Fruit fly (Drosophila melanogaster) whole organism, embryonic: ENCODE data around the gene unk.

Experiments used
- Antp ChIP-seq: fragments of 200-800 bp; sonication (Bioruptor generic); optimal IDR thresholded peaks from 3 replicates; lab custom pipeline; 2016; ENCODE audit warnings: missing biosample characterization, missing genetic modification characterization
- Awh ChIP-seq: fragments of 200-800 bp; sonication (Bioruptor generic); IDR thresholded peaks from 2 replicates; pipeline ENCODE4, ENCODE4 v1.3.6; 2022; ENCODE audit warnings: missing biosample characterization, missing genetic modification characterization
- B-H2 ChIP-seq: fragments of 200-800 bp; sonication (Bioruptor generic); optimal IDR thresholded peaks from 2 replicates; lab custom pipeline; 2018; ENCODE audit warnings: missing biosample characterization, mild to moderate bottlenecking, missing genetic modification characterization
- Bteb2 ChIP-seq: fragments of 200-800 bp; sonication (Bioruptor generic); optimal IDR thresholded peaks from 2 replicates; lab custom pipeline; 2016; ENCODE audit warnings: missing biosample characterization, missing genetic modification characterization
- CG10267 ChIP-seq: fragments of 200-800 bp; sonication (Bioruptor generic); optimal IDR thresholded peaks from 2 replicates; lab custom pipeline; 2018; ENCODE audit warnings: missing biosample characterization, mild to moderate bottlenecking, missing genetic modification characterization, moderate library complexity
- CG10321 ChIP-seq: fragments of 200-800 bp; sonication (Bioruptor generic); IDR thresholded peaks from 2 replicates; pipeline ENCODE4 v1.3.6; 2022; ENCODE audit warnings: missing biosample characterization, missing genetic modification characterization
- CG14014 ChIP-seq: fragments of 200-800 bp; sonication (Bioruptor generic); IDR thresholded peaks from 2 replicates; pipeline ENCODE4 v1.3.6; 2022; ENCODE audit warnings: missing biosample characterization, missing genetic modification characterization
- CG14710 ChIP-seq: fragments of 200-800 bp; sonication (Bioruptor generic); optimal IDR thresholded peaks from 3 replicates; lab custom pipeline; 2019; ENCODE audit warnings: missing biosample characterization, mild to moderate bottlenecking, missing genetic modification characterization, moderate library complexity
- CG15479 ChIP-seq: fragments of 200-800 bp; sonication (Bioruptor generic); optimal IDR thresholded peaks from 3 replicates; lab custom pipeline; 2019; ENCODE audit warnings: missing biosample characterization, mild to moderate bottlenecking, missing genetic modification characterization, moderate library complexity
- CG17568 ChIP-seq: fragments of 200-800 bp; sonication (Bioruptor generic); optimal IDR thresholded peaks from 2 replicates; lab custom pipeline; 2018; ENCODE audit warnings: missing biosample characterization, mild to moderate bottlenecking, missing genetic modification characterization, moderate library complexity
- CG30403 ChIP-seq: fragments of 200-800 bp; sonication (Bioruptor generic); optimal IDR thresholded peaks from 3 replicates; lab custom pipeline; 2016; ENCODE audit warnings: missing biosample characterization, missing genetic modification characterization
- CG4404 ChIP-seq: fragments of 200-800 bp; sonication (Bioruptor generic); IDR thresholded peaks from 2 replicates; pipeline ENCODE4 v1.3.6; 2022; ENCODE audit warnings: missing biosample characterization, missing genetic modification characterization
- CG4424 ChIP-seq: fragments of 200-800 bp; sonication (Bioruptor generic); optimal IDR thresholded peaks from 3 replicates; lab custom pipeline; 2016; ENCODE audit warnings: missing biosample characterization, missing genetic modification characterization
- CG4730 ChIP-seq: fragments of 200-800 bp; sonication (Bioruptor generic); IDR thresholded peaks from 2 replicates; pipeline ENCODE4 v1.3.6; 2022; ENCODE audit warnings: missing biosample characterization, missing genetic modification characterization
- CG6791 ChIP-seq: fragments of 200-800 bp; sonication (Bioruptor generic); IDR thresholded peaks from 3 replicates; pipeline ENCODE4 v1.3.6; 2022; ENCODE audit warnings: missing biosample characterization, missing genetic modification characterization; ENCODE audit not compliant: partially characterized antibody
- CG6813 ChIP-seq: fragments of 200-800 bp; sonication (Bioruptor generic); optimal IDR thresholded peaks from 2 replicates; lab custom pipeline; 2017; ENCODE audit warnings: missing biosample characterization, missing genetic modification characterization, mild to moderate bottlenecking, moderate library complexity, missing genetic modification reagents
- CG8290 ChIP-seq, 3 experiments: fragments of 200-800 bp; sonication (Bioruptor generic); optimal IDR thresholded peaks; 2 replicates each; lab custom pipeline; 2016 to 2019; ENCODE audit warnings: missing biosample characterization in 3 of 3, missing genetic modification characterization in 3 of 3, mild to moderate bottlenecking in 2 of 3, moderate library complexity in 1 of 3
- CG9932 ChIP-seq: fragments of 200-800 bp; sonication (Bioruptor generic); IDR thresholded peaks from 2 replicates; pipeline ENCODE4 v1.3.6; 2022; ENCODE audit warnings: missing biosample characterization, missing genetic modification characterization
- Camta ChIP-seq: fragments of 200-800 bp; sonication (Bioruptor generic); optimal IDR thresholded peaks from 2 replicates; lab custom pipeline; 2016; ENCODE audit warnings: missing biosample characterization, missing genetic modification characterization
- Dll ChIP-seq: fragments of 200-800 bp; sonication (Bioruptor generic); IDR thresholded peaks from 4 replicates; pipeline ENCODE4 v1.3.6; 2022; ENCODE audit warnings: missing biosample characterization, missing genetic modification characterization; ENCODE audit not compliant: partially characterized antibody
- HLH4C ChIP-seq: fragments of 200-800 bp; sonication (Bioruptor generic); IDR thresholded peaks from 3 replicates; pipeline ENCODE4 v1.3.6; 2022; ENCODE audit warnings: missing biosample characterization, missing genetic modification characterization; ENCODE audit not compliant: partially characterized antibody
- Hr51 ChIP-seq, 2 experiments: fragments of 200-800 bp; sonication (Bioruptor generic); optimal IDR thresholded peaks; 2 replicates in 1 of 2; 3 replicates in 1 of 2; lab custom pipeline; 2016 to 2018; ENCODE audit warnings: missing biosample characterization in 2 of 2, missing genetic modification characterization in 2 of 2, mild to moderate bottlenecking in 1 of 2, moderate library complexity in 1 of 2
- Max ChIP-seq: fragments of 200-800 bp; sonication (Bioruptor generic); optimal IDR thresholded peaks from 2 replicates; lab custom pipeline; 2016; ENCODE audit warnings: missing biosample characterization, mild to moderate bottlenecking, missing genetic modification characterization
- NC2α ChIP-seq: fragments of 200-800 bp; sonication (Bioruptor generic); optimal IDR thresholded peaks from 2 replicates; lab custom pipeline; 2016; ENCODE audit warnings: missing biosample characterization, missing genetic modification characterization
- Nf-YA ChIP-seq: fragments of 200-800 bp; sonication (Bioruptor generic); IDR thresholded peaks from 2 replicates; pipeline ENCODE4 v1.3.6; 2022; ENCODE audit warnings: missing biosample characterization, missing genetic modification characterization
- Nf-YB ChIP-seq: fragments of 200-800 bp; sonication (Bioruptor generic); optimal IDR thresholded peaks from 3 replicates; lab custom pipeline; 2019; ENCODE audit warnings: missing biosample characterization, mild to moderate bottlenecking, missing genetic modification characterization, moderate library complexity
- Nf-YC ChIP-seq: fragments of 200-800 bp; optimal IDR thresholded peaks from 3 replicates; lab custom pipeline; 2019; ENCODE audit warnings: missing biosample characterization, mild to moderate bottlenecking, missing genetic modification characterization, moderate library complexity
- Optix ChIP-seq: fragments of 200-800 bp; sonication (Bioruptor generic); IDR thresholded peaks from 3 replicates; pipeline ENCODE4 v1.3.6; 2022; ENCODE audit warnings: missing biosample characterization, missing genetic modification characterization
- Rfx ChIP-seq: fragments of 200-800 bp; sonication (Bioruptor generic); IDR thresholded peaks from 2 replicates; pipeline ENCODE4 v1.3.6; 2022; ENCODE audit warnings: missing biosample characterization, missing genetic modification characterization
- Scr ChIP-seq: fragments of 200-800 bp; sonication (Bioruptor generic); IDR thresholded peaks from 2 replicates; pipeline ENCODE4 v1.3.6; 2022; ENCODE audit warnings: missing biosample characterization, missing genetic modification characterization; ENCODE audit not compliant: partially characterized antibody
- Usf ChIP-seq: fragments of 200-800 bp; sonication (Bioruptor generic); optimal IDR thresholded peaks from 2 replicates; lab custom pipeline; 2017; ENCODE audit warnings: missing genotype, missing biosample characterization, missing genetic modification characterization
- Xrp1 ChIP-seq: fragments of 200-800 bp; sonication (Bioruptor generic); IDR thresholded peaks from 2 replicates; pipeline ENCODE4 v1.3.6; 2022; ENCODE audit warnings: missing biosample characterization, missing genetic modification characterization
- dan ChIP-seq: fragments of 200-800 bp; sonication (Bioruptor generic); IDR thresholded peaks from 2 replicates; pipeline ENCODE4 v1.3.6; 2022; ENCODE audit warnings: missing biosample characterization, missing genetic modification characterization
- dmrt11E ChIP-seq: fragments of 200-800 bp; sonication (Bioruptor generic); optimal IDR thresholded peaks from 3 replicates; lab custom pipeline; 2018; ENCODE audit warnings: missing biosample characterization, mild to moderate bottlenecking, missing genetic modification characterization, moderate library complexity
- dysf ChIP-seq: fragments of 200-800 bp; sonication (Bioruptor generic); IDR thresholded peaks from 3 replicates; pipeline ENCODE4 v1.3.6; 2022; ENCODE audit warnings: missing biosample characterization, missing genetic modification characterization
- ewg ChIP-seq: fragments of 200-800 bp; sonication (Bioruptor generic); optimal IDR thresholded peaks from 3 replicates; lab custom pipeline; 2017; ENCODE audit warnings: mild to moderate bottlenecking, missing biosample characterization, missing genetic modification reagents, missing genetic modification characterization
- gem ChIP-seq: fragments of 200-800 bp; sonication (Bioruptor generic); optimal IDR thresholded peaks from 2 replicates; lab custom pipeline; 2019; ENCODE audit warnings: missing biosample characterization, mild to moderate bottlenecking, missing genetic modification characterization, moderate library complexity
- insv ChIP-seq, 2 experiments: fragments of 200-800 bp; sonication (Bioruptor generic); optimal IDR thresholded peaks; 3 replicates each; lab custom pipeline; 2016 to 2018; ENCODE audit warnings: missing biosample characterization in 2 of 2, missing genetic modification characterization in 2 of 2
- kah ChIP-seq: fragments of 200-800 bp; sonication (Bioruptor generic); optimal IDR thresholded peaks from 2 replicates; lab custom pipeline; 2018; ENCODE audit warnings: missing biosample characterization, mild to moderate bottlenecking, missing genetic modification characterization
- kay ChIP-seq: fragments of 200-800 bp; sonication (Bioruptor generic); optimal IDR thresholded peaks from 2 replicates; lab custom pipeline; 2016; ENCODE audit warnings: missing biosample characterization, missing genetic modification characterization
- ken ChIP-seq: fragments of 200-800 bp; sonication (Bioruptor generic); IDR thresholded peaks from 3 replicates; pipeline ENCODE4 v1.3.6; 2022; ENCODE audit warnings: missing biosample characterization, missing genetic modification characterization
- lab ChIP-seq: fragments of 200-800 bp; sonication (Bioruptor generic); optimal IDR thresholded peaks from 3 replicates; lab custom pipeline; 2017; ENCODE audit warnings: missing biosample characterization, missing genetic modification characterization, mild to moderate bottlenecking, moderate library complexity, missing genetic modification reagents
- mld ChIP-seq: fragments of 200-800 bp; sonication (Bioruptor generic); IDR thresholded peaks from 3 replicates; pipeline ENCODE4 v1.3.6; 2022; ENCODE audit warnings: missing biosample characterization, missing genetic modification characterization; ENCODE audit not compliant: partially characterized antibody
- onecut ChIP-seq: fragments of 200-800 bp; sonication (Bioruptor generic); IDR thresholded peaks from 2 replicates; pipeline ENCODE4 v1.3.6; 2022; ENCODE audit warnings: missing biosample characterization, missing genetic modification characterization
- row ChIP-seq: fragments of 200-800 bp; sonication (Bioruptor generic); IDR thresholded peaks from 3 replicates; pipeline ENCODE4 v1.3.6; 2022; ENCODE audit warnings: missing biosample characterization, missing genetic modification characterization
- sd ChIP-seq: fragments of 200-800 bp; sonication (Bioruptor generic); optimal IDR thresholded peaks from 3 replicates; lab custom pipeline; 2018; ENCODE audit warnings: missing biosample characterization, mild to moderate bottlenecking, missing genetic modification characterization, moderate library complexity
- seq ChIP-seq: fragments of 200-800 bp; sonication (Bioruptor generic); IDR thresholded peaks from 2 replicates; pipeline ENCODE4 v1.3.6; 2022; ENCODE audit warnings: missing biosample characterization, missing genetic modification characterization
- so ChIP-seq: fragments of 200-800 bp; sonication (Bioruptor generic); IDR thresholded peaks from 3 replicates; pipeline ENCODE4 v1.3.6; 2022; ENCODE audit warnings: missing biosample characterization, missing genetic modification characterization
- trem ChIP-seq: fragments of 200-800 bp; optimal IDR thresholded peaks from 3 replicates; lab custom pipeline; 2019; ENCODE audit warnings: missing biosample characterization, mild to moderate bottlenecking, missing genetic modification characterization, moderate library complexity

unk gene

DNA sequence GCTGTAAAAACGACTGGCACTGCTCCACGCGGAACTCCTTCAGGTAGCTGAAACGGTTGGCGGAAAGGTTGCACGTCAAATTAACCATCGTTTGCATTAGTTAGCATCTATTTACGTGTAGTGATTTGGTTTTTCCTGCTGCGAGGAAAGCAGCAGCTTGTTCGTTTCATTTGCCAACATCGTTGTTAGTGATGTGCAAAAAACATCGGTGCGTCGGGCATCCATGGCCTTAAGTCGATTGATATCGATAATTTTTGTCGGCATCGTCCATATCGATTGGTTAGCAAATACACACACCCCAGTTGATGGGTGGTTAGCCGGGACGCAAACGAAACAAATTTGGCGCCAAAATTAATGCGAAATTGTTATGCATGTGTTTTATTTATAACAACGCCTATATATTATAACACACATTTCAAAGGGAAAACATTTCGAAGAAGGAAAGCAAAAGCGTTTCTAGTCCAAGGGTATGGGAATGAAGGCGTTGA, at the start of gene unk (continued):
- TF ChIP-seq HLH4C (GFP tag; lab: Robert Waterston, UW): peak; percentile 94
- TF ChIP-seq mld (GFP tag; lab: Robert Waterston, UW): peak; percentile 95
- peak; percentile 29 for TF ChIP-seq CG10267 (tag; lab: Kevin White, UChicago)
- no peak for TF ChIP-seq lab
- TF ChIP-seq Awh (GFP tag; lab: Robert Waterston, UW): no peak
- no peak for TF ChIP-seq CG4730 (GFP tag; lab: Robert Waterston, UW)
- TF ChIP-seq CG15479 (GFP tag; lab: Kevin White, UChicago): no peak
- no peak for TF ChIP-seq Nf-YA (GFP tag; lab: Robert Waterston, UW)
- TF ChIP-seq Nf-YC (tag; lab: Kevin White, UChicago): peak; percentile 34
- no peak for TF ChIP-seq CG10321 (GFP tag; lab: Robert Waterston, UW)
- peak; percentile 96 for TF ChIP-seq Dll
- TF ChIP-seq gem (tag; lab: Kevin White, UChicago): no peak
- peak; percentile 81 for TF ChIP-seq CG9932 (GFP tag; lab: Robert Waterston, UW)
- TF ChIP-seq Antp (GFP tag; lab: Kevin White, UChicago): peak; percentile 43
- no peak for TF ChIP-seq dan (GFP tag; lab: Robert Waterston, UW)
- no peak for TF ChIP-seq dysf (GFP tag; lab: Robert Waterston, UW)
- TF ChIP-seq CG17568 (GFP tag; lab: Kevin White, UChicago): no peak
- TF ChIP-seq Camta (GFP tag; lab: Kevin White, UChicago): peak; percentile 17
- TF ChIP-seq CG4424 (GFP tag; lab: Kevin White, UChicago): no peak
- TF ChIP-seq so (GFP tag; lab: Robert Waterston, UW): peak; percentile 33; the same call in 1 of the 3 replicates
- peak; percentile 77 for TF ChIP-seq Rfx (GFP tag; lab: Robert Waterston, UW)
- peak; percentile 2 for TF ChIP-seq dmrt11E (tag; lab: Kevin White, UChicago)
- peak; percentile 2 for TF ChIP-seq ewg (GFP tag; lab: Kevin White, UChicago)
- peak; percentile 12; the same call in 1 of the 2 replicates for TF ChIP-seq CG14014 (GFP tag; lab: Robert Waterston, UW)
- TF ChIP-seq CG6791 (GFP tag; lab: Robert Waterston, UW): peak; percentile 97
- TF ChIP-seq Xrp1 (GFP tag; lab: Robert Waterston, UW): 0 out of 2 replicates have a peak, but pooled peaks have one; percentile 16
- no peak for TF ChIP-seq kah (GFP tag; lab: Kevin White, UChicago)
- 0 out of 3 replicates have a peak, but pooled peaks have one; percentile 29 for TF ChIP-seq ken
- TF ChIP-seq onecut: no peak; the same call in 1 of the 2 replicates
- no peak for TF ChIP-seq CG6813 (GFP tag; lab: Kevin White, UChicago)
- TF ChIP-seq Usf: no peak
- TF ChIP-seq insv (GFP tag; optimal IDR thresholded peaks at IDR 0.05; lab: Kevin White, UChicago): no peak
- no peak for TF ChIP-seq CG4404 (GFP tag; lab: Robert Waterston, UW)
- TF ChIP-seq kay (GFP tag; lab: Kevin White, UChicago): no peak
- no peak for TF ChIP-seq seq (GFP tag; lab: Robert Waterston, UW)
- no peak for TF ChIP-seq CG30403 (GFP tag; lab: Kevin White, UChicago)
- peak; percentile 38 for TF ChIP-seq trem
- TF ChIP-seq CG14710: peak; percentile 34
- TF ChIP-seq Bteb2: no peak
- TF ChIP-seq row: peak; percentile 57; the same call in 2 of the 3 replicates
- TF ChIP-seq CG8290 (GFP tag; optimal IDR thresholded peaks at IDR 0.05; lab: Kevin White, UChicago): no peak
- peak in 1 of 2 experiments; percentile 79 for TF ChIP-seq CG8290 (tag; optimal IDR thresholded peaks at IDR 0.05; lab: Kevin White, UChicago)
- no peak for TF ChIP-seq Max
- TF ChIP-seq NC2α (GFP tag; lab: Kevin White, UChicago): no peak
- TF ChIP-seq Hr51 (GFP tag; optimal IDR thresholded peaks at IDR 0.05; lab: Kevin White, UChicago): no peak
- TF ChIP-seq Scr: peak; percentile 97
- no peak for TF ChIP-seq Nf-YB (GFP tag; lab: Kevin White, UChicago)
- TF ChIP-seq Optix (GFP tag; lab: Robert Waterston, UW): no peak
- TF ChIP-seq B-H2: peak; percentile 29
- TF ChIP-seq sd (tag; lab: Kevin White, UChicago): no peak
